Worm (Caenorhabditis elegans): ENCODE measurements around the gene K08F8.15.

DNA sequence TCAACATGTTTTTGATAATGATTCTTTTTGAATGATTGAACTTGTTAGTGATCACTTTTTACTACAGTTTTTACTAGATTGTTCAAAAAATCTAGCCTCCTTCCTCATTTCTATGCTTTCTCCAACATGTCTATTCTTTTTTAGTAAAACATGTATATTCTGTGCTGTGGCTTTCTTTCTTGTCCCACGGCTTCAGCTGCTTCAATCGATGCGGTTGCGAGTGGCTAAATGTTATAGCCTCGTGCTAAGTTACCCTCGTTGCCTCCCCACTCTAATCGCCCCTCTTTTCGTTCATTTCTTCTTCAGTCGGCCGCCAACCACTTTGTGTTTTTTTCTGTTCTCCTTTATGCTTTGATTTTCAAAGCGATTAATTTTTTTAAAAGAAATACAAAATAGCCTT lies 19.3 kb downstream of the K08F8.15 start:
- TF ChIP-seq ama-1 (optimal IDR thresholded peaks at IDR 0.05), result no peak
- TF ChIP-seq ceh-82 (tag; optimal IDR thresholded peaks at IDR 0.05), result no peak
- TF ChIP-seq blmp-1 (tag; optimal IDR thresholded peaks at IDR 0.05; ENCODE audit: insufficient read depth), result no peak
- no peak for TF ChIP-seq nhr-12 (tag; optimal IDR thresholded peaks at IDR 0.05)
- TF ChIP-seq nhr-11 (tag; optimal IDR thresholded peaks at IDR 0.05), result peak; percentile 13
- no peak for TF ChIP-seq egl-27 (tag; optimal IDR thresholded peaks at IDR 0.05)
- no peak for TF ChIP-seq unc-62 (GFP tag; optimal IDR thresholded peaks at IDR 0.05)

Data from whole organism, L2 larva.